Worm (Caenorhabditis elegans): ENCODE data around the gene nhr-280.

ce11 chrIII:173501-173900 lies 43.0 kb upstream of the nhr-280 start, which contains the start of gene F40G9.19:
- TF ChIP-seq tbx-7 (tag; optimal IDR thresholded peaks at IDR 0.05): no peak
- no peak for TF ChIP-seq syd-9 (tag; optimal IDR thresholded peaks at IDR 0.05)

All from whole organism, late embryonic.